Worm (Caenorhabditis elegans): ENCODE data around the gene C33G3.6.

C33G3.6 gene

ce11 chrX:14078574-14078973, 5.6 kb downstream of the C33G3.6 start, which contains the start of gene C33G3.5:
C33G3.5 (minus strand) TSS chrX:14078674.
- TF ChIP-seq zim-3 (tag; optimal IDR thresholded peaks at IDR 0.05), result no peak
- no peak for TF ChIP-seq let-607 (tag; optimal IDR thresholded peaks at IDR 0.05)
- no peak for TF ChIP-seq mxl-1 (tag; optimal IDR thresholded peaks at IDR 0.05)

- TF ChIP-seq snpc-4 (GFP tag; optimal IDR thresholded peaks at IDR 0.05), result no peak
- peak in 1 of 4 experiments; percentile 57 for TF ChIP-seq snpc-4 (tag; optimal IDR thresholded peaks at IDR 0.05)
- TF ChIP-seq nfyb-1 (GFP tag; IDR thresholded peaks at IDR 0.05), result peak; percentile 70; the same call in 1 of the 2 replicates
- 0 out of 2 replicates have a peak, but pooled peaks have one; percentile 34 for TF ChIP-seq Y53G8AR.9 (GFP tag; conservative IDR thresholded peaks at IDR 0.05)
- no peak for TF ChIP-seq nhr-179 (tag; optimal IDR thresholded peaks at IDR 0.05)
- TF ChIP-seq unc-62 (GFP tag; optimal IDR thresholded peaks at IDR 0.05), result peak; percentile 50
- peak; percentile 3 for TF ChIP-seq attf-5 (GFP tag; optimal IDR thresholded peaks at IDR 0.05)
- TF ChIP-seq let-607 (tag; optimal IDR thresholded peaks at IDR 0.05), result peak; percentile 53 to 58
- TF ChIP-seq atf-7 (tag; optimal IDR thresholded peaks at IDR 0.05), result peak; percentile 39
- TF ChIP-seq unc-130 (GFP tag; optimal IDR thresholded peaks at IDR 0.05), result no peak
- TF ChIP-seq dox-1 (GFP tag; IDR thresholded peaks at IDR 0.05), result peak; percentile 56
- peak; percentile 71 for TF ChIP-seq ztf-22 (GFP tag; optimal IDR thresholded peaks at IDR 0.05)
- no peak for TF ChIP-seq T07F8.4 (tag; optimal IDR thresholded peaks at IDR 0.05)
- TF ChIP-seq tbp1 (GFP tag; optimal IDR thresholded peaks at IDR 0.05), result peak; percentile 38
- peak; percentile 96 for TF ChIP-seq nhr-80 (tag; optimal IDR thresholded peaks at IDR 0.05)
Observed at ce11 chrX:14070950-14071349, 13.2 kb downstream of the C33G3.6 start, which contains the start of gene C33G3.4. C33G3.4 (plus strand) TSS chrX:14071162.

- no peak for TF ChIP-seq lsl-1 (GFP tag; optimal IDR thresholded peaks at IDR 0.05)
- no peak for TF ChIP-seq snpc-1.3 (tag; optimal IDR thresholded peaks at IDR 0.05; ENCODE audit: insufficient read depth)
- TF ChIP-seq ets-4 (GFP tag; optimal IDR thresholded peaks at IDR 0.05), result no peak
- no peak for TF ChIP-seq F57C9.4 (tag; optimal IDR thresholded peaks at IDR 0.05)
- no peak for TF ChIP-seq ama-1 (optimal IDR thresholded peaks at IDR 0.05)
- no peak for TF ChIP-seq ama-1 (GFP tag; optimal IDR thresholded peaks at IDR 0.05)
- no peak for TF ChIP-seq rpc-1 (optimal IDR thresholded peaks at IDR 0.05)
- no peak for TF ChIP-seq rpc-1 (tag; optimal IDR thresholded peaks at IDR 0.05)
- TF ChIP-seq ceh-58 (GFP tag; IDR thresholded peaks at IDR 0.05), result no peak
- TF ChIP-seq ccch-3 (GFP tag; optimal IDR thresholded peaks at IDR 0.05), result no peak
- no peak for TF ChIP-seq lir-1 (GFP tag; conservative IDR thresholded peaks at IDR 0.05)
- no peak for TF ChIP-seq fkh-3 (tag; optimal IDR thresholded peaks at IDR 0.05)
- no peak for TF ChIP-seq madf-6 (GFP tag; IDR thresholded peaks at IDR 0.05)
- TF ChIP-seq nhr-80 (tag; optimal IDR thresholded peaks at IDR 0.05), result no peak
- no peak for TF ChIP-seq mes-4 (tag; optimal IDR thresholded peaks at IDR 0.05)
- no peak for TF ChIP-seq hrde-1 (tag; optimal IDR thresholded peaks at IDR 0.05; ENCODE audit: borderline replicate concordance)
- TF ChIP-seq ceh-27 (GFP tag; optimal IDR thresholded peaks at IDR 0.05), result no peak
- TF ChIP-seq attf-3 (GFP tag; conservative IDR thresholded peaks at IDR 0.05), result no peak
Observed at ce11 chrX:14069528-14069927, 14.6 kb downstream of the C33G3.6 start.

ce11 chrX:14067641-14068040, 16.5 kb downstream of the C33G3.6 start, which contains the start of gene lgc-21:
lgc-21 (minus strand) TSS chrX:14067984.
- no peak for TF ChIP-seq Y67H2A.10 (GFP tag; conservative IDR thresholded peaks at IDR 0.05)
- 0 out of 2 replicates have a peak, but pooled peaks have one; percentile 13 for TF ChIP-seq lin-26 (GFP tag; IDR thresholded peaks at IDR 0.05)
- no peak for TF ChIP-seq cebp-2 (GFP tag; IDR thresholded peaks at IDR 0.05)
